Fruit fly (Drosophila melanogaster): ENCODE results near the gene CG46394.
A peak's percentile ranks its signal among the peaks of the same experiment; 100 is the strongest.

The CG46394 gene

DNA sequence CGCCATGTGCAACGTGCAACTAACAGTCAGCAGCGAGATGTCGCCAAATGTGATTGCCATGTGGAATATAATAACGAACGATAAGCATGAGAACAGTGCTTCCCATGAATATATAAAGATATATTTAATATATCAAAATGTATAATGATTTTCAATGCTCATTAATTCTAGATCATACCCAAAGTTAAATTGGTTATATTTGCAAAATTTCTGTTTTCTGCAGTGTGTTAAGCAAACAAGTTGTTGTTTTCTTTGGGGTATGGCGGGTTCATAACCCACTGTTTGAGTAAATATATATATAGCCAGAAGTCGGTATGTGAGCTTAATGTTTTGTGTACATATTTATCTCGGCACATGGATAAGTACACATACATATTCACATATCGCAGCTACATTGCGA lies 36.7 kb downstream of the CG46394 start (continued):
- peak; percentile 43 for TF ChIP-seq CG13296 (GFP tag; optimal IDR thresholded peaks at IDR 0.05)
- peak; percentile 19; the same call in 1 of the 2 replicates for TF ChIP-seq HLH3B (GFP tag; IDR thresholded peaks at IDR 0.05)
- TF ChIP-seq CG5180 (GFP tag; optimal IDR thresholded peaks at IDR 0.05) = peak; percentile 31
- TF ChIP-seq ATbp (GFP tag; optimal IDR thresholded peaks at IDR 0.05) = peak; percentile 30
- TF ChIP-seq CG17328 (GFP tag; IDR thresholded peaks at IDR 0.05) = no peak
- no peak for TF ChIP-seq so (GFP tag; IDR thresholded peaks at IDR 0.05)
- TF ChIP-seq CG7987 (GFP tag; optimal IDR thresholded peaks at IDR 0.05) = peak; percentile 16
- TF ChIP-seq Hand (GFP tag; optimal IDR thresholded peaks at IDR 0.05) = no peak
- no peak for TF ChIP-seq CG2120 (GFP tag; optimal IDR thresholded peaks at IDR 0.05)
- TF ChIP-seq hkb (optimal IDR thresholded peaks at IDR 0.05) = no peak
- peak; percentile 52 for TF ChIP-seq hkb (GFP tag; IDR thresholded peaks at IDR 0.05)
- no peak for TF ChIP-seq tgo (GFP tag; IDR thresholded peaks at IDR 0.05)
- peak; percentile 36 for TF ChIP-seq lab (GFP tag; optimal IDR thresholded peaks at IDR 0.05)
- TF ChIP-seq CG15514 (GFP tag; optimal IDR thresholded peaks at IDR 0.05) = peak; percentile 3

DNA sequence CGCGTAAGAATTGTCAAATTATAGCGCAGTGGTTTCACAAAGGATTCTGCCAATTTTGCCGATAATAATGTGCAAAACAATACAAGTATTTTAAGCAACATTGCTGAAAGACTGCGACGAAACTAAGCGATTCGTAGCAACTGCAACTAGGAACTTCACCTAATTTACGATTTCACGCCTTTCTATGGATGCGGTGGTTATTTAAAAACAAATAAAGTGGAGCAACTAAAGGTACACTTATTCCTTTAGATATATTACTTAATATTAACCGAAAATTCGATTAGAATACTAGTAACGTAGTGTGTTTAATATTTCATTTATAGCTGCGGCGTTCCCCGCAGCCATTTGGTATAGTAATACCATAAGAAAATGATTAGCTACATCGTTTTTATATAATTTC lies 45.8 kb downstream of the CG46394 start, which contains the start of gene CG6071:
Gene CG6071 (minus strand): TSS at position 101 of the 400 bp plus-strand sequence.
- TF ChIP-seq NfI (GFP tag; optimal IDR thresholded peaks at IDR 0.05) (no peak), CG3163 (GFP tag; optimal IDR thresholded peaks at IDR 0.05) (no peak), ttk (GFP tag; IDR thresholded peaks at IDR 0.05) (no peak), CG7745 (tag; optimal IDR thresholded peaks at IDR 0.05) (no peak), Ssrp (tag; optimal IDR thresholded peaks at IDR 0.05) (no peak), CG11560 (tag; IDR thresholded peaks at IDR 0.05) (no peak), Med (GFP tag) (no peak), Hr51 (GFP tag; optimal IDR thresholded peaks at IDR 0.05) (no peak), CG3995 (GFP tag; optimal IDR thresholded peaks at IDR 0.05) (no peak), CG32772 (GFP tag; IDR thresholded peaks at IDR 0.05) (no peak), Dbx (GFP tag; IDR thresholded peaks at IDR 0.05) (no peak), Dek (tag; optimal IDR thresholded peaks at IDR 0.05) (no peak)

DNA sequence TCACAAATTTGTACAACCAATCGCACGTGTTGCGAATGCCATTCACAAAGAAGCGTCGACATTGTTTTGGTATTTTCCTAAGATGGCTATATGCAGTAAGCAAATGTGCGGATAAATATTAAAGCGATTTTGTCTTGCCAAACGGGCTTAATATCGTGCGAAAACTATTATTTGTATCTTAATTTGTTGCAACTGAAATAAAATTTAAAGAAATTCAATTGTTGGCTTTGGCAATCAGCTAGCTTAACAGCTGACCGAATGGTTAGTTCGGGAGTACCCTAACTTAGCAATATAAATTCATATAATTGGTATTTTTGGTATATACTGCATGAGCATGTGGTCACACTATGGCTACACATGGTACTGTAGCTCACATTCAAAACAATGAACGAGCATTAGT lies 48.2 kb downstream of the CG46394 start, which contains the start of the genes RIOK1 and Polr3H:
Gene RIOK1 (minus strand): TSS at position 65 of the 400 bp plus-strand sequence.
Gene Polr3H (plus strand): TSS at position 347 of the 400 bp plus-strand sequence.
- TF ChIP-seq maf-S (GFP tag; optimal IDR thresholded peaks at IDR 0.05) (peak; percentile 49), luna (GFP tag; optimal IDR thresholded peaks at IDR 0.05) (no peak), CG3407 (GFP tag; optimal IDR thresholded peaks at IDR 0.05) (no peak), CG8924 (tag; optimal IDR thresholded peaks at IDR 0.05) (no peak), CG2712 (tag; optimal IDR thresholded peaks at IDR 0.05) (no peak), wdn (GFP tag; IDR thresholded peaks at IDR 0.05) (0 out of 2 replicates have a peak, but pooled peaks have one; percentile 5), Dbx (GFP tag; IDR thresholded peaks at IDR 0.05) (peak; percentile 51; the same call in 1 of the 3 replicates), CG7987 (GFP tag; optimal IDR thresholded peaks at IDR 0.05) (peak; percentile 7), CG11723 (GFP tag; optimal IDR thresholded peaks at IDR 0.05) (no peak), CG15514 (GFP tag; optimal IDR thresholded peaks at IDR 0.05) (peak; percentile 71), Six4 (GFP tag; optimal IDR thresholded peaks at IDR 0.05) (peak; percentile 36), aop (GFP tag; IDR thresholded peaks at IDR 0.05) (no peak), tgo (GFP tag; IDR thresholded peaks at IDR 0.05) (peak; percentile 74), C15 (GFP tag; IDR thresholded peaks at IDR 0.05) (no peak), CG31388 (GFP tag; optimal IDR thresholded peaks at IDR 0.05) (peak; percentile 54), CG10565 (GFP tag; optimal IDR thresholded peaks at IDR 0.05) (peak; percentile 6), vnd (GFP tag; IDR thresholded peaks at IDR 0.05; ENCODE audit: partially characterized antibody) (no peak), insv (GFP tag; optimal IDR thresholded peaks at IDR 0.05) (no peak), Hmr (GFP tag; optimal IDR thresholded peaks at IDR 0.05) (peak; percentile 63), Nf-YA (GFP tag; IDR thresholded peaks at IDR 0.05) (no peak), jing (GFP tag; optimal IDR thresholded peaks at IDR 0.05) (peak; percentile 6), bigmax (GFP tag; optimal IDR thresholded peaks at IDR 0.05) (peak; percentile 1), Ssrp (tag; optimal IDR thresholded peaks at IDR 0.05) (peak; percentile 43), ase (GFP tag; IDR thresholded peaks at IDR 0.05) (peak; percentile 39; the same call in 1 of the 3 replicates), gsb (GFP tag; IDR thresholded peaks at IDR 0.05) (no peak), CG13424 (tag; optimal IDR thresholded peaks at IDR 0.05) (peak; percentile 69), fd3F (GFP tag; optimal IDR thresholded peaks at IDR 0.05) (peak; percentile 39)

Data from whole organism, embryonic.